Worm (Caenorhabditis elegans) whole organism, L4 larva: ENCODE measurements around the gene dpy-9.

Source experiments
- F37D6.2 ChIP-seq: sonication (generic microtip); optimal IDR thresholded peaks from 2 replicates; lab custom pipeline; 2016; ENCODE audit warnings: mild to moderate bottlenecking, missing genetic modification characterization, missing compliant biosample characterization
- F49E8.2 ChIP-seq: sonication (generic microtip); optimal IDR thresholded peaks from 2 replicates; lab custom pipeline; 2016; ENCODE audit warnings: missing compliant biosample characterization, mild to moderate bottlenecking, missing genetic modification characterization, borderline replicate concordance
- ZK546.5 ChIP-seq, 2 experiments: sonication (generic microtip); optimal IDR thresholded peaks; 2 replicates each; lab custom pipeline; 2017; ENCODE audit warnings: missing biosample characterization in 2 of 2, missing genetic modification characterization in 2 of 2
- duxl-1 ChIP-seq: sonication (generic microtip); optimal IDR thresholded peaks from 2 replicates; lab custom pipeline; 2016; ENCODE audit warnings: mild to moderate bottlenecking, missing genetic modification characterization, moderate library complexity, missing compliant biosample characterization; ENCODE audit not compliant: poor library complexity
- hif-1 ChIP-seq, 2 experiments: sonication (generic microtip); optimal IDR thresholded peaks; 2 replicates each; lab custom pipeline; 2016 to 2017; ENCODE audit warnings: missing compliant biosample characterization in 2 of 2, missing genetic modification characterization in 2 of 2, missing genetic modification reagents in 2 of 2, missing genotype in 2 of 2, mild to moderate bottlenecking in 1 of 2
- lin-13 ChIP-seq: fragments of 150-350 bp; optimal IDR thresholded peaks from 2 replicates; lab custom pipeline; 2014; ENCODE audit warnings: missing biosample characterization, missing genetic modification reagents, missing genetic modification characterization
- lin-39 ChIP-seq: fragments of 150-350 bp; optimal IDR thresholded peaks from 2 replicates; lab custom pipeline; 2014; ENCODE audit warnings: missing biosample characterization, missing genetic modification reagents, missing genetic modification characterization
- mep-1 ChIP-seq: fragments of 150-350 bp; sonication (generic microtip); optimal IDR thresholded peaks from 3 replicates; lab custom pipeline; 2014; ENCODE audit warnings: missing biosample characterization, missing genetic modification characterization
- nhr-25 ChIP-seq: sonication (generic microtip); optimal IDR thresholded peaks from 2 replicates; lab custom pipeline; 2017; ENCODE audit warnings: missing genetic modification characterization, mild to moderate bottlenecking, missing compliant biosample characterization, antibody characterized with exemption, moderate library complexity, borderline replicate concordance; ENCODE audit not compliant: insufficient read depth
- nhr-77 ChIP-seq: fragments of 150-350 bp; optimal IDR thresholded peaks from 2 replicates; lab custom pipeline; 2014; ENCODE audit warnings: missing biosample characterization, missing genetic modification characterization
- skn-1 ChIP-seq: fragments of 150-350 bp; optimal IDR thresholded peaks from 2 replicates; lab custom pipeline; 2014; ENCODE audit warnings: missing biosample characterization, missing genetic modification characterization
- unc-39 ChIP-seq: sonication (generic microtip); optimal IDR thresholded peaks from 2 replicates; lab custom pipeline; 2017; ENCODE audit warnings: missing biosample characterization, missing genetic modification characterization

- TF ChIP-seq lin-39 (tag; lab: Kevin White, UChicago): no peak
- no peak for TF ChIP-seq lin-13 (GFP tag; lab: Kevin White, UChicago)
- TF ChIP-seq hif-1 (tag; optimal IDR thresholded peaks at IDR 0.05; lab: Kevin White, UChicago): no peak
- no peak for TF ChIP-seq F49E8.2
- no peak for TF ChIP-seq ZK546.5 (tag; optimal IDR thresholded peaks at IDR 0.05; lab: Kevin White, UChicago)
- TF ChIP-seq skn-1 (tag; lab: Kevin White, UChicago): no peak
- TF ChIP-seq mep-1 (tag; lab: Kevin White, UChicago): no peak
- no peak for TF ChIP-seq nhr-25
- TF ChIP-seq duxl-1 (tag; lab: Kevin White, UChicago): no peak
- TF ChIP-seq nhr-77 (tag; lab: Kevin White, UChicago): no peak
- no peak for TF ChIP-seq unc-39
- no peak for TF ChIP-seq F37D6.2 (tag; lab: Kevin White, UChicago)
These were observed 10.1 kb upstream of the dpy-9 start, which contains the start of gene T21D12.11 for ce11 chrIV:269107-269506.
